In the genomic region with DNA sequence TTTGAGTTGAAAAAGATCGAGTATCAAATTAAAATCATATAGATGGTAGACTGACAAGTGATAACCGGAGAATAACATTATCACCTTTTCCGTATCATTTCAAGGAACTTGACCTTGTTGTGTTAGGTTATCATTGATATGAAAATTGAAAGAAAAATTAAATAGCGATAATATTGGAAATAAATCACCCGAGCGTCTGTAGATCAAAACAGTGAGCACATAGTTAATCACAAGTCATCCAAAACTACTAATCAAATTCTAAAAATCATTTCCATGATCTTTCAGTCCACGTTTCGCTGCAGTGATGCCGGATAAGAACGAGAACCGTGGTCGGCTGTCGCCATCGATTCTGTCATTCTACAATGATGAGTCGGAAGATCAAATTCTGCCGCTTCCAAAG, we compare ENCODE assay signal across 5 worm cellular contexts.
TF ChIP-seq lines count a peak whose summit lies in the region.

No protein-coding gene starts in this region.

TF ChIP-seq in whole organism, L1 larva, 84 proteins besides CTCF, POLR2A, EP300 and RAD21:
- no peak for TF ChIP-seq F16B12.6 (tag; optimal IDR thresholded peaks at IDR 0.05; lab: Kevin White, UChicago)
- TF ChIP-seq nhr-85 (tag; lab: Kevin White, UChicago): peak; percentile 50
- no peak for TF ChIP-seq fkh-4 (tag; optimal IDR thresholded peaks at IDR 0.05; lab: Kevin White, UChicago; ENCODE audit: borderline replicate concordance)
- TF ChIP-seq unc-62 (GFP tag; optimal IDR thresholded peaks at IDR 0.05; lab: Kevin White, UChicago): no peak
- TF ChIP-seq elt-2 (tag; optimal IDR thresholded peaks at IDR 0.05; lab: Kevin White, UChicago): no peak
- no peak for TF ChIP-seq fkh-10 (GFP tag; optimal IDR thresholded peaks at IDR 0.05; lab: Kevin White, UChicago)
- TF ChIP-seq tbx-2 (tag; optimal IDR thresholded peaks at IDR 0.05; lab: Kevin White, UChicago): no peak
- no peak for TF ChIP-seq zag-1 (tag; optimal IDR thresholded peaks at IDR 0.05; lab: Kevin White, UChicago)
- no peak for TF ChIP-seq lir-3 (tag; optimal IDR thresholded peaks at IDR 0.05; lab: Kevin White, UChicago; ENCODE audit: poor library complexity)
- TF ChIP-seq elt-3 (tag; optimal IDR thresholded peaks at IDR 0.05; lab: Kevin White, UChicago): peak in 1 of 6 experiments; percentile 13
- no peak for TF ChIP-seq ets-5 (GFP tag; IDR thresholded peaks at IDR 0.05; lab: Robert Waterston, UW)
- TF ChIP-seq jun-1 (tag; optimal IDR thresholded peaks at IDR 0.05; lab: Kevin White, UChicago): no peak
- no peak for TF ChIP-seq pag-3 (tag; optimal IDR thresholded peaks at IDR 0.05; lab: Kevin White, UChicago; ENCODE audit: borderline replicate concordance, insufficient read depth)
TF ChIP-seq in whole organism, L1 larva: peak in this region for 2.

TF ChIP-seq in whole organism, L2 larva, 48 proteins besides CTCF, POLR2A, EP300 and RAD21:
- TF ChIP-seq nhr-129 (tag; optimal IDR thresholded peaks at IDR 0.05; lab: Kevin White, UChicago): no peak
- TF ChIP-seq ztf-1 (GFP tag; conservative IDR thresholded peaks at IDR 0.05; lab: Robert Waterston, UW): no peak
- peak; percentile 28 for TF ChIP-seq sma-9 (GFP tag; optimal IDR thresholded peaks at IDR 0.05; lab: Kevin White, UChicago)
- no peak for TF ChIP-seq sma-9 (tag; optimal IDR thresholded peaks at IDR 0.05; lab: Kevin White, UChicago)
- TF ChIP-seq nhr-21 (tag; optimal IDR thresholded peaks at IDR 0.05; lab: Kevin White, UChicago): peak; percentile 40
TF ChIP-seq in whole organism, L2 larva: peak in this region for 2.

TF ChIP-seq in whole organism, L3 larva, 47 proteins besides CTCF, POLR2A, EP300 and RAD21:
- peak; percentile 74 for TF ChIP-seq nhr-43 (tag; optimal IDR thresholded peaks at IDR 0.05; lab: Kevin White, UChicago; ENCODE audit: poor library complexity, severe bottlenecking)
- peak in 2 of 3 experiments; percentile 3 to 68 for TF ChIP-seq elt-3 (tag; optimal IDR thresholded peaks at IDR 0.05; lab: Kevin White, UChicago)
- TF ChIP-seq pqm-1 (tag; optimal IDR thresholded peaks at IDR 0.05; lab: Kevin White, UChicago): no peak
TF ChIP-seq in whole organism, L3 larva: peak in this region for 2.

TF ChIP-seq in whole organism, L4 larva, 104 proteins besides CTCF, POLR2A, EP300 and RAD21:
- TF ChIP-seq unc-62 (GFP tag; optimal IDR thresholded peaks at IDR 0.05 in 1 of 2; lab: Kevin White, UChicago) (peak in 1 of 2 experiments; percentile 4), unc-62 (tag; optimal IDR thresholded peaks at IDR 0.05; lab: Kevin White, UChicago) (no peak), ZK546.5 (tag; optimal IDR thresholded peaks at IDR 0.05; lab: Kevin White, UChicago) (no peak), lin-29 (GFP tag; IDR thresholded peaks at IDR 0.05; lab: Robert Waterston, UW) (no peak), ceh-44 (GFP tag; IDR thresholded peaks at IDR 0.05; lab: Robert Waterston, UW) (no peak), skn-1 (tag; optimal IDR thresholded peaks at IDR 0.05; lab: Kevin White, UChicago) (no peak), hlh-11 (tag; optimal IDR thresholded peaks at IDR 0.05; lab: Kevin White, UChicago) (peak; percentile 10), snpc-4 (tag; optimal IDR thresholded peaks at IDR 0.05; lab: Kevin White, UChicago) (no peak), nhr-76 (tag; optimal IDR thresholded peaks at IDR 0.05; lab: Kevin White, UChicago) (no peak), snpc-1.2 (GFP tag; IDR thresholded peaks at IDR 0.05; lab: Robert Waterston, UW) (no peak)

TF ChIP-seq in whole organism, late embryonic, 69 proteins besides CTCF, POLR2A, EP300 and RAD21:
- TF ChIP-seq elt-2 (tag; optimal IDR thresholded peaks at IDR 0.05; lab: Kevin White, UChicago) (peak; percentile 33), pha-2 (tag; optimal IDR thresholded peaks at IDR 0.05; lab: Kevin White, UChicago) (no peak), pat-9 (tag; optimal IDR thresholded peaks at IDR 0.05; lab: Kevin White, UChicago) (no peak), fkh-10 (GFP tag; optimal IDR thresholded peaks at IDR 0.05; lab: Kevin White, UChicago) (no peak), pqm-1 (tag; optimal IDR thresholded peaks at IDR 0.05; lab: Kevin White, UChicago) (no peak), ets-4 (tag; optimal IDR thresholded peaks at IDR 0.05; lab: Kevin White, UChicago) (no peak)
TF ChIP-seq in whole organism, late embryonic: peak in this region for 1.
